Worm (Caenorhabditis elegans): ENCODE measurements around the gene nhr-177.

The nhr-177 gene

ce11 chrV:1618760-1619159 is 8.7 kb downstream of the nhr-177 start, which contains the start of gene nhr-179:
Gene nhr-179, minus strand, starts transcription at chrV:1618860.
- TF ChIP-seq F49E8.2 (tag; optimal IDR thresholded peaks at IDR 0.05; ENCODE audit: insufficient read depth), result no peak

ce11 chrV:1620537-1620936 is 10.5 kb downstream of the nhr-177 start:
- no peak for TF ChIP-seq C06A6.2 (GFP tag; conservative IDR thresholded peaks at IDR 0.05)
- TF ChIP-seq hmg-1.2 (GFP tag; IDR thresholded peaks at IDR 0.05), result peak; percentile 95

- no peak for TF ChIP-seq lin-26 (GFP tag; IDR thresholded peaks at IDR 0.05)
- TF ChIP-seq nhr-120 (GFP tag; IDR thresholded peaks at IDR 0.05), result no peak
- TF ChIP-seq efl-1 (GFP tag; optimal IDR thresholded peaks at IDR 0.05), result no peak
- no peak for TF ChIP-seq ztf-22 (GFP tag; optimal IDR thresholded peaks at IDR 0.05)
- no peak for TF ChIP-seq F57A8.1 (GFP tag; optimal IDR thresholded peaks at IDR 0.05)
- TF ChIP-seq Y79H2A.3 (GFP tag; conservative IDR thresholded peaks at IDR 0.05), result no peak
- no peak for TF ChIP-seq hrde-1 (tag; optimal IDR thresholded peaks at IDR 0.05; ENCODE audit: borderline replicate concordance)
- no peak for TF ChIP-seq tbx-9 (tag; optimal IDR thresholded peaks at IDR 0.05; ENCODE audit: borderline replicate concordance)
- no peak for TF ChIP-seq B0261.1 (tag; optimal IDR thresholded peaks at IDR 0.05)
- no peak for TF ChIP-seq F55B11.4 (tag; optimal IDR thresholded peaks at IDR 0.05; ENCODE audit: borderline replicate concordance, insufficient read depth)
- TF ChIP-seq nfya-2 (GFP tag; IDR thresholded peaks at IDR 0.05), result no peak
- TF ChIP-seq cebp-1 (GFP tag; IDR thresholded peaks at IDR 0.05), result peak; percentile 86
- peak; percentile 95 for TF ChIP-seq cebp-1 (tag; optimal IDR thresholded peaks at IDR 0.05)
- peak; percentile 1 for TF ChIP-seq attf-5 (GFP tag; optimal IDR thresholded peaks at IDR 0.05)
- no peak for TF ChIP-seq nfyb-1 (GFP tag; IDR thresholded peaks at IDR 0.05)
- TF ChIP-seq B0336.3 (GFP tag; IDR thresholded peaks at IDR 0.05), result no peak
- no peak for TF ChIP-seq egl-44 (GFP tag; IDR thresholded peaks at IDR 0.05)
Observed at ce11 chrV:1621494-1621893, 11.4 kb downstream of the nhr-177 start, which contains the start of gene nhr-117. Gene nhr-117, minus strand, starts transcription at chrV:1621520.

- TF ChIP-seq B0035.1 (tag; optimal IDR thresholded peaks at IDR 0.05) (no peak), F39B2.1 (GFP tag; IDR thresholded peaks at IDR 0.05) (no peak), tbp1 (GFP tag; optimal IDR thresholded peaks at IDR 0.05) (no peak), efl-1 (GFP tag; optimal IDR thresholded peaks at IDR 0.05) (no peak), attf-3 (GFP tag; conservative IDR thresholded peaks at IDR 0.05) (no peak), lin-40 (tag; optimal IDR thresholded peaks at IDR 0.05) (no peak), madf-6 (GFP tag; IDR thresholded peaks at IDR 0.05) (no peak), nfya-1 (tag; optimal IDR thresholded peaks at IDR 0.05; ENCODE audit: borderline replicate concordance, insufficient read depth) (no peak), ztf-28 (GFP tag; IDR thresholded peaks at IDR 0.05) (no peak), ceh-100 (GFP tag; IDR thresholded peaks at IDR 0.05) (no peak), Y56A3A.18 (GFP tag; IDR thresholded peaks at IDR 0.05) (no peak), B0336.3 (GFP tag; IDR thresholded peaks at IDR 0.05) (no peak), akir-1 (GFP tag; optimal IDR thresholded peaks at IDR 0.05) (no peak), die-1 (tag; optimal IDR thresholded peaks at IDR 0.05) (no peak), lin-35 (GFP tag; optimal IDR thresholded peaks at IDR 0.05) (no peak), nhr-90 (tag; optimal IDR thresholded peaks at IDR 0.05) (no peak)
Observed at ce11 chrV:1623429-1623828, 13.4 kb downstream of the nhr-177 start.
